Worm (Caenorhabditis elegans) whole organism, L2 larva: ENCODE measurements around the gene F15B9.11.

ENCODE experiments used
- Y55F3AM.14 ChIP-seq: fragments of 200-800 bp; sonication (Bioruptor generic); optimal IDR thresholded peaks from 2 replicates; lab custom pipeline; 2018; ENCODE audit warnings: mild to moderate bottlenecking, missing genetic modification characterization, missing compliant biosample characterization
- ama-1 ChIP-seq: fragments of 150-350 bp; optimal IDR thresholded peaks from 2 replicates; lab custom pipeline; 2018; ENCODE audit warnings: inconsistent platforms
- ceh-82 ChIP-seq: fragments of 150-350 bp; optimal IDR thresholded peaks from 2 replicates; lab custom pipeline; 2014; ENCODE audit warnings: missing biosample characterization, missing genetic modification characterization
- crh-2 ChIP-seq: sonication (generic microtip); optimal IDR thresholded peaks from 2 replicates; lab custom pipeline; 2017; ENCODE audit warnings: missing biosample characterization, missing genetic modification characterization
- dmd-4 ChIP-seq: sonication (generic microtip); optimal IDR thresholded peaks from 2 replicates; lab custom pipeline; 2017; ENCODE audit warnings: missing biosample characterization, missing genetic modification characterization
- elt-3 ChIP-seq: sonication (generic microtip); optimal IDR thresholded peaks from 2 replicates; lab custom pipeline; 2017; ENCODE audit warnings: missing biosample characterization, missing genetic modification characterization
- lsy-2 ChIP-seq, 2 experiments: fragments of 150-350 bp in 1 of 2; sonication (generic microtip) in 1 of 2; optimal IDR thresholded peaks; 2 replicates each; lab custom pipeline; 2014 to 2017; ENCODE audit warnings: missing biosample characterization in 2 of 2, missing genetic modification characterization in 2 of 2
- mdl-1 ChIP-seq, 2 experiments: fragments of 150-350 bp in 1 of 2; sonication (generic microtip) in 1 of 2; optimal IDR thresholded peaks; 2 replicates each; lab custom pipeline; 2017; ENCODE audit warnings: missing biosample characterization in 2 of 2, missing genetic modification characterization in 2 of 2
- nhr-11 ChIP-seq: fragments of 150-350 bp; optimal IDR thresholded peaks from 2 replicates; lab custom pipeline; 2014; ENCODE audit warnings: missing biosample characterization, missing genetic modification characterization
- nhr-12 ChIP-seq: fragments of 150-350 bp; optimal IDR thresholded peaks from 2 replicates; lab custom pipeline; 2014; ENCODE audit warnings: missing biosample characterization, missing genetic modification characterization
- nhr-237 ChIP-seq: fragments of 150-350 bp; optimal IDR thresholded peaks from 2 replicates; lab custom pipeline; 2014; ENCODE audit warnings: missing biosample characterization, missing genetic modification characterization
- nhr-77 ChIP-seq: fragments of 150-350 bp; optimal IDR thresholded peaks from 2 replicates; lab custom pipeline; 2014; ENCODE audit warnings: missing biosample characterization, missing genetic modification characterization
- snpc-4 ChIP-seq: fragments of 150-350 bp; optimal IDR thresholded peaks from 2 replicates; lab custom pipeline; 2014; ENCODE audit warnings: missing biosample characterization, missing genetic modification characterization
- unc-39 ChIP-seq: fragments of 150-350 bp; optimal IDR thresholded peaks from 2 replicates; lab custom pipeline; 2014; ENCODE audit warnings: missing biosample characterization, missing genetic modification characterization

DNA sequence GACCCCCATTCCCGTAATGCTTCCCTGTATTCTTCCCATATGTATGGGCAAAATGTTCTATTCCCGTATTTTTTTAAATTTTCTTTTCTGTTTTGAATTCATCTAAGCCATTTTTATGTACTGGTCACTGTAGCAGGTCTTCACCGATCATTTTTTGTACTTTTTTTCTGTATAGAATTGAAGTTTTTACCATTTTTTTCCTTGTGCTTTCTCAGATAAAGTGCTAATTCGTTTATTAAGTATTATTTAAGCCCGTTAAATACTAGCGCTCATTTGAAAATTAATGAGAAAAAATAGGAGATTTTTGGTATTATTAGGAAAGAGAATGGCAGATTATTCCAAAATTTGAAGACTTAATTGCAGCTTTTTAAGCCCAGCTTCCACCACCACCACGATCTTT is 14.1 kb upstream of the F15B9.11 start:
- TF ChIP-seq lsy-2 (tag; optimal IDR thresholded peaks at IDR 0.05; lab: Kevin White, UChicago) = no peak
- TF ChIP-seq unc-39 (tag; lab: Kevin White, UChicago) = no peak
- TF ChIP-seq nhr-11 = no peak
- no peak for TF ChIP-seq Y55F3AM.14 (GFP tag; lab: Kevin White, UChicago)
- TF ChIP-seq crh-2 (tag; lab: Kevin White, UChicago) = no peak
- no peak for TF ChIP-seq dmd-4
- TF ChIP-seq nhr-12 (tag; lab: Kevin White, UChicago) = no peak
- no peak for TF ChIP-seq mdl-1 (tag; optimal IDR thresholded peaks at IDR 0.05; lab: Kevin White, UChicago)
- no peak for TF ChIP-seq ceh-82 (tag; lab: Kevin White, UChicago)
- no peak for TF ChIP-seq elt-3 (tag; lab: Kevin White, UChicago)
- no peak for TF ChIP-seq ama-1 (lab: Kevin White, UChicago)
- no peak for TF ChIP-seq nhr-77 (tag; lab: Kevin White, UChicago)
- TF ChIP-seq nhr-237 (tag; lab: Kevin White, UChicago) = no peak
- TF ChIP-seq snpc-4 (tag; lab: Kevin White, UChicago) = no peak
